Worm (Caenorhabditis elegans) whole organism, L4/young adult: ENCODE results near the gene copb-1.
"Not testable (repeated sequence)": the region's sequence is repeated elsewhere in the genome, so short reads cannot be mapped to it uniquely, and the experiment has no call there.

ENCODE experiments used
- W03F9.2 ChIP-seq: fragments of 150-350 bp; optimal IDR thresholded peaks from 2 replicates; lab custom pipeline; 2014; ENCODE audit warnings: missing biosample characterization, missing genetic modification characterization
- dao-5 ChIP-seq: sonication (generic microtip); optimal IDR thresholded peaks from 2 replicates; lab custom pipeline; 2016; ENCODE audit warnings: missing genotype, missing genetic modification characterization, moderate library complexity, missing compliant biosample characterization
- him-1 ChIP-seq: sonication (generic microtip); optimal IDR thresholded peaks from 2 replicates; lab custom pipeline; 2016; ENCODE audit warnings: missing genotype, missing genetic modification reagents, missing genetic modification characterization, missing compliant biosample characterization

Gene copb-1

DNA sequence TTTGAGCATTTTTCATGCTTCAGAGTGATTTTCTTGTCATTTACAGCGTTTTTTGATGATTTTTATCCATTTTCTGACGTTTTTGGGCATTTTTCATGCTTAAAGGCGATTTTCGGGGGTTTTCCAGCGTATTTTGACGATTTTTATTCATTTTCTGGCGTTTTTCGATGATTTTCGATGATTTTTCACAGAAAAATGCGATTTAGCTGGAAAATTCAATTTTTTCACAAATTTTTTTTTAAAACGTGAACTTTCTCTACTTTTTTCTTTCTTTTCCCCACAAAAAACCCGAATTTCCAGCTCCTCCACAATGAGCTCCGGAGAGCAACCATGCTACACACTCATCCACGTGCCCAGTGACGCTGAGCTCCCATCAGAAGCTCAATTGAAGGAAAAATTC, at the start of gene copb-1:
Gene copb-1, plus strand, starts transcription at position 301 of the 400 bp plus-strand sequence.
- TF ChIP-seq W03F9.2 (no peak), him-1 (tag; lab: Kevin White, UChicago) (no peak), dao-5 (tag; lab: Kevin White, UChicago) (no peak)

DNA sequence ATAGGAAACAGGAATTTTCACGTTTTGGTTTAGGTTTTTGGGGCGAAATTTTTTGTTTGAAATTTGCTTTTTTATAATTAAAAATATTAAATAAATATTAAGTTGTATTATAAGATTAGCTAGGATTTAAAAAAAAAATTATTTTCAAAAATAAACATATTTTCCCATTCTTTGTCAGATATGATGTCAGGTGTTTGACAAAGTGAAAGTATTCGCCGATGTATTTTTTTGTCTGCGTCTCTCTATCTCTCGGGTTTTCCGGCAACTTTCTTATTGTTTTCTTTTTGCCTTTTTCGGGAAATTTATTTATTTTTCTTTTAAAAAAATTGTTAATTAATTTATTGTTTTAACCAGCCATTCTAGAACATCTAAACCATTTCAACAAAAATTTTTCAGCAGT, 48.2 kb upstream of the copb-1 start:
- no peak for TF ChIP-seq W03F9.2
- no peak for TF ChIP-seq him-1 (tag; lab: Kevin White, UChicago)
- TF ChIP-seq dao-5 (tag; lab: Kevin White, UChicago), result no peak

DNA sequence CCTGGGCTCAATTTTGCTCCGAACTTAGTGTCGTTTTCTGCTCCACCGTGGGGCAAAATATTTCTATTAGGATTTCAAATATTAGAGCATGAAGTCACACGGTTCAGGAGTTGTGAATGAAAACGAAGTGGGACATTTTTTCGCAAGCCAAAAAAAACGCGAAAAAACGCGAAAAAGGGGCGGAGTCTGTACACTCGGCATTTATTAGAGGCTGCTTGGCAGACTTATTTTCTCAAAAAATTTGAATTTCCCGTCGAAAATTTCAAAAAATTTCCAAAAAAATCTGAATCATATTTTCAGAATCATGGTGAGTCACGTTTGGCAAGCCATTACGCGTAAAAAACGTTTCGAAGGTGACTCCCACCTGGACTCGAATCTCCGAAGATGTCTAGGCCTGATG, 46.1 kb upstream of the copb-1 start, which contains the start of gene B0454.6:
Gene B0454.6, plus strand, starts transcription at position 301 of the 400 bp plus-strand sequence.
- not testable (repeated sequence) for TF ChIP-seq dao-5 (tag; lab: Kevin White, UChicago); him-1 (tag; lab: Kevin White, UChicago); W03F9.2

ce11 chrII:3034914-3035313, 43.7 kb upstream of the copb-1 start:
- TF ChIP-seq dao-5 (tag; lab: Kevin White, UChicago), result no peak
- no peak for TF ChIP-seq W03F9.2
- no peak for TF ChIP-seq him-1 (tag; lab: Kevin White, UChicago)

- TF ChIP-seq him-1 (tag; lab: Kevin White, UChicago) (no peak), W03F9.2 (no peak), dao-5 (tag; lab: Kevin White, UChicago) (no peak)
Observed at ce11 chrII:3036344-3036743, 42.3 kb upstream of the copb-1 start.

DNA sequence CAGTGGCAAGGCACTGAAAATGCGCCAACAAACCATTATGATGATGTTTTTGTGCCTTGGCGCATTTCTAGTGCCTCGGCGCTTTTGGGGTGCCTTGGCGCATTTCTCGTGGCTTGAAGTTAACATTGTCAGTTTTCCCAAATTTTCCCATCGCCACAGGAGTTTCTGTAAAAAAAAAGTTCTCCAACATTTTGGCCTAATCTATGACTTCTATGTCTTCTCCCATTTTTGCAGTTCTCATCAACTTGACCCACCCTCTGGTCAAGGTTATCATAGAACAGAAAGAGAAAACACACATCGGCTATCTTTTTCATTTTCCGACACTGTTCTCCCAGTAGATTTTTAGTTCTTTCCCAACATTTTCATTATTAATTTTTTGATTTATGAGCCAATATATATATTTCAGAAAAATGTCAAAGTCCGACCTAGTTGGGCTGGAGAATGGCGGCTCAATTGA, 40.1 kb upstream of the copb-1 start, which contains the start of the genes B0454.26 and B0454.5:
Gene B0454.26, minus strand, starts transcription at position 101 of the 457 bp plus-strand sequence.
Gene B0454.5, plus strand, starts transcription at position 407 of the 457 bp plus-strand sequence.
- TF ChIP-seq him-1 (tag; lab: Kevin White, UChicago) (no peak), dao-5 (tag; lab: Kevin White, UChicago) (no peak), W03F9.2 (no peak)

- TF ChIP-seq him-1 (tag; lab: Kevin White, UChicago) (no peak), W03F9.2 (no peak), dao-5 (tag; lab: Kevin White, UChicago) (no peak)
Observed at ce11 chrII:3043358-3043757, 35.2 kb upstream of the copb-1 start, which contains the start of gene B0454.8. TSS of gene B0454.8 (minus strand) at chrII:3043458.

DNA sequence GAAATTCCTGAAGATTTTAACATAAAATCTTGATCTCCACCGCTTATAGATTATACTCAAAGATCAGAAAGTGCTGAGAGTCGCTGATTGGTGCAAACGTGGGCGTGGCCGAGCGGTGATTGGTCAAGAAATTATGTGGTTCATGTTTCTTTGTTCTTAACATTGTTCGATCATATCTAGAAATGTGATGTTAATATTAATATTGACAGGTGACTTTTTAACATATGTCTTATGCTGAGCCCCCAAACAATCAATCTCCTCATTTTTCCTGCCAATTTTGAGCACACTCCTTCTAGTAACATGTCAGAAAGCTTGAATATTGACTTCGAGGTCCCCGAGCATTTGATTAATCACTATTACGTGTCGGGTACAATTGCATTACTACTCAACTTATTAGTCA, 34.6 kb upstream of the copb-1 start, which contains the start of gene sri-29:
Gene sri-29, plus strand, starts transcription at position 301 of the 400 bp plus-strand sequence.
- no peak for TF ChIP-seq W03F9.2
- TF ChIP-seq dao-5 (tag; lab: Kevin White, UChicago), result no peak
- no peak for TF ChIP-seq him-1 (tag; lab: Kevin White, UChicago)

- TF ChIP-seq W03F9.2 (no peak), dao-5 (tag; lab: Kevin White, UChicago) (no peak), him-1 (tag; lab: Kevin White, UChicago) (no peak)
Observed at ce11 chrII:3045422-3045821, 33.2 kb upstream of the copb-1 start.

DNA sequence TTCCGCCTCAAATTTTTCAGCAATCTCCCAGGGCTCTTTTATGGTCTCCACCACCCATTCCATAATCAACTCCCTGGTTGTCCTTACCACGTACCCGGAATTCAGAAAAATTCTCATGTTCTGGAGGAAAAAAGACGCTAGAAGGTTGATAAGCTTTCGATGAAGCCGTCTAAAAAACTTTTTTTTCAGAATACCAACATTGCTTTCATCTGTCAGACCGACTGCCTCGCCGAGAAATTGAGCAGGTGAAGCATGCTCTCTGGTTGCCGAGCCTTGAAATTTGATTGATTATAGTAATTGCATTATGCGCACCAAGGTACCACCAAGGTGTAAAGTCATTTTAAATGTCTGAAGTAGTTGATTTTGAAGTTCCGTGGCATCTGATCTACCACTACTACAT, 32.7 kb upstream of the copb-1 start, which contains the start of gene sri-30:
Gene sri-30, plus strand, starts transcription at position 301 of the 400 bp plus-strand sequence.
- no peak for TF ChIP-seq dao-5 (tag; lab: Kevin White, UChicago)
- no peak for TF ChIP-seq W03F9.2
- TF ChIP-seq him-1 (tag; lab: Kevin White, UChicago), result no peak

- TF ChIP-seq W03F9.2 (no peak), dao-5 (tag; lab: Kevin White, UChicago) (no peak), him-1 (tag; lab: Kevin White, UChicago) (no peak)
Observed at ce11 chrII:3048378-3048777, 30.2 kb upstream of the copb-1 start, which contains the start of gene sri-28. TSS of gene sri-28 (plus strand) at chrII:3048678.

DNA sequence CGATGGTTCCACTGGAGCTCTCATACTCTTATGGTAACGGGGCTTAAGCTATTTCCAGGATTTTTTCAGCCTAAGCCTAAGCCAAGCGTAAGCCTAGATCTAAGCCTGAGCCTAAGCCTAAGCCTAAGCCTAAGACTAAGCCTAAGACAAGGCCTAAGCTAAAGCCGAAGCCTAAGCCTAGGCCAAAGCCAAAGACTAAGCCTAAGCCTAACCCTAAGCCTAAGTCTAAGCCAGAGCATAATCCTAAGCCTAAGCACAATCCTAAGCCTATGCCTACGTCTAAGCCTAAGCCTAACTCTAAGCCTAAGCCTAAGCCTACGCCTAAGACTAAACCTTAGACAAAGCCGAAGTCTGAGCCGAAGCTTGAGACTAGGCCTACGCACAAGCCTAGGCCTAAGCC, 29.6 kb upstream of the copb-1 start:
- TF ChIP-seq him-1 (tag; lab: Kevin White, UChicago) (no peak), dao-5 (tag; lab: Kevin White, UChicago) (no peak), W03F9.2 (no peak)

DNA sequence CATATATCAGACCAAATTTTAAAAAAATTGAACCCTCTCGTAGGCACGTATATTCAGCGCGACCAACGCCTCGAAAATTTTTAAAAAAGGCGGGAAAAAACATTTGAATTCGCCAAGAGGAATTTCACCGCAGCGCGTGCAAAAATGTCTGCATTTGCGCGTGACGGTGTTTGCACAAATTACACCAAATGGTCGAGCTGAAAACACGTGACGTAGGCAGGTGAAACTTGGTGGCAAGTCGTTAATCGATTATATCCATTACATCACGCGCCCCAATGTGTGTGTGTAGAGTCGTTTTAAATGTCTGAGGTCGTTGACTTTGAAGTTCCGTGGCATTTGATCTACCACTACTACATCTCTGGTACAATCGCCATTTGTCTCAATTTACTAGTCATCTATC, 27.9 kb upstream of the copb-1 start, which contains the start of gene sri-31:
Gene sri-31, plus strand, starts transcription at position 301 of the 400 bp plus-strand sequence.
- TF ChIP-seq dao-5 (tag; lab: Kevin White, UChicago) (no peak), W03F9.2 (no peak), him-1 (tag; lab: Kevin White, UChicago) (no peak)

DNA sequence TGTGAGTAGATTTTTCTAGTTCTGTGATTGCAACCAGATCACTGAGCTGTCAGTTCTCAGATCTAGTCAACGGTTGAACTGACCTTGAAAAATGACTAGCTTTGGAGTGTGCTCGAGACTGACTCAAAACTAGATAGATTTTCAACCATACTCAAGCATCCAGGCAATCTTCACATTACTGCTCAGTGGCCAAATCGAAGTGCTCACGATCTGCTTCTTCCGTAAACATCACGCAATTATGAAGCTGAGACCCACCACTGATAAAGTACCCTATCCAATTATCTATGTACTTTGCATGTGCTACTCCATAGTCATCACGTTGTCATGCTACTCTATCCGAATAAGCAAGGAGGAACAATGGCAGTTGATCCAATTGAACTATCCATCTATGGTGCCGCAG, 27.3 kb upstream of the copb-1 start:
- no peak for TF ChIP-seq W03F9.2
- no peak for TF ChIP-seq dao-5 (tag; lab: Kevin White, UChicago)
- TF ChIP-seq him-1 (tag; lab: Kevin White, UChicago), result no peak

ce11 chrII:3052843-3053242, 25.8 kb upstream of the copb-1 start:
- no peak for TF ChIP-seq him-1 (tag; lab: Kevin White, UChicago)
- TF ChIP-seq W03F9.2, result no peak
- TF ChIP-seq dao-5 (tag; lab: Kevin White, UChicago), result no peak
